Worm (Caenorhabditis elegans): ENCODE results near the gene C07B5.2.

Gene C07B5.2

DNA sequence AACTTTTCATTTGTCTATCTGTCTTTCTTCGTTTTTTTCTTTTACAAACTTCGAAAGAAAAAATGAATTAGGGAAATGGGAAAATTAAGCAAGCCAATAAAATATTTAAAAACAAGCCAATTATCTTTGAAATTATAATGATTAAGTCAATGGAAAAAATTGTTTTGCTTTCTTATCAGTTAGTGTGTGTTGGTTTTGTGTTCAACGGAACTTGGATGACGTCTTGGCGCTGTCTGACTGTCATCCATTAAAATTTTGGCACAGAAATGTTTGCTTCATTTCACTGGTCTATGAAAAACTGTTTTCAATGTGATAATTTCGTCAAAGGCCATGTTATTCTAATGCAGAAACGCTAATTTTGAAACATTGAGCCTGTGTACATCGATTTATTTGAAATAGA is 33.5 kb upstream of the C07B5.2 start (continued):
- TF ChIP-seq nhr-48 (tag; optimal IDR thresholded peaks at IDR 0.05), result no peak

- TF ChIP-seq F26F4.8 (GFP tag; conservative IDR thresholded peaks at IDR 0.05) (no peak), saeg-2 (GFP tag; IDR thresholded peaks at IDR 0.05) (no peak), daf-16 (GFP tag; optimal IDR thresholded peaks at IDR 0.05) (peak in 1 of 2 experiments; percentile 26), daf-16 (tag; optimal IDR thresholded peaks at IDR 0.05) (peak; percentile 23), pha-4 (GFP tag; IDR thresholded peaks at IDR 0.05) (0 out of 2 replicates have a peak, but pooled peaks have one; percentile 19), pha-4 (tag; optimal IDR thresholded peaks at IDR 0.05) (no peak), R02D3.7 (tag; optimal IDR thresholded peaks at IDR 0.05) (no peak), mes-2 (tag; optimal IDR thresholded peaks at IDR 0.05; ENCODE audit: poor library complexity, severe bottlenecking) (peak; percentile 6), lin-39 (tag; optimal IDR thresholded peaks at IDR 0.05) (no peak)
Observed at ce11 chrX:9549657-9550369, 32.8 kb upstream of the C07B5.2 start.

DNA sequence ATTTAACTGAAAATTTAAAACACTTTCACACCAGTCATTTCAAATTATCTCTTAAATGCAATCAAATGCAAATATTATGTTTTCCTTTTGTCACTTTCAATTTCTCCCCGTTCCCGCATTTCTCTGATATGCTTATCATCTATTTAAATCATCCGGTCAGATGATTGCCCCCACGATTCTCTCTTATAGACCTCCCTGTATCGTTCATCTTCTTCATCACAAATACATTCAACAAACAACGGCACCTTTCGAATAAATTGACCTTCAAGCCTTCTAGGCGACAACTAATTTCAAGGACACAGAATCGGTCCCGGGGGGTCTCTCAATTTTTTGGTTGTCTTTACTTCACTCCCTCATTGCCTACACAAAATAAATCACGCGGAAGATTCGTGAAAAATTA is 31.9 kb upstream of the C07B5.2 start:
- TF ChIP-seq mes-2 (tag; optimal IDR thresholded peaks at IDR 0.05; ENCODE audit: poor library complexity, severe bottlenecking), result peak; percentile 32
- TF ChIP-seq nhr-102 (tag; optimal IDR thresholded peaks at IDR 0.05), result no peak
- peak; percentile 32 for TF ChIP-seq hlh-11 (tag; optimal IDR thresholded peaks at IDR 0.05)
- TF ChIP-seq lin-1 (GFP tag; IDR thresholded peaks at IDR 0.05), result no peak
- TF ChIP-seq unc-62 (GFP tag; optimal IDR thresholded peaks at IDR 0.05 in 1 of 2), result peak in 1 of 2 experiments; percentile 91
- no peak for TF ChIP-seq unc-62 (tag; optimal IDR thresholded peaks at IDR 0.05)
- TF ChIP-seq dve-1 (tag; optimal IDR thresholded peaks at IDR 0.05; ENCODE audit: insufficient read depth), result peak; percentile 5
- no peak for TF ChIP-seq madf-5 (GFP tag; IDR thresholded peaks at IDR 0.05)
- peak in 1 of 2 experiments; percentile 20 for TF ChIP-seq mdl-1 (tag; optimal IDR thresholded peaks at IDR 0.05)
- TF ChIP-seq hlh-30 (tag; optimal IDR thresholded peaks at IDR 0.05; ENCODE audit: insufficient read depth), result peak; percentile 46
- TF ChIP-seq daf-16 (GFP tag; optimal IDR thresholded peaks at IDR 0.05), result no peak
- peak; percentile 14 for TF ChIP-seq daf-16 (tag; optimal IDR thresholded peaks at IDR 0.05)
- peak; percentile 6 for TF ChIP-seq nhr-25 (tag; optimal IDR thresholded peaks at IDR 0.05; ENCODE audit: borderline replicate concordance, insufficient read depth)
- peak; percentile 67 for TF ChIP-seq nhr-28 (tag; optimal IDR thresholded peaks at IDR 0.05)
- TF ChIP-seq ZK337.2 (GFP tag; IDR thresholded peaks at IDR 0.05), result no peak
- TF ChIP-seq mxl-3 (GFP tag; optimal IDR thresholded peaks at IDR 0.05), result peak; percentile 3
- no peak for TF ChIP-seq lir-3 (tag; optimal IDR thresholded peaks at IDR 0.05)
- TF ChIP-seq ceh-28 (tag; optimal IDR thresholded peaks at IDR 0.05), result no peak
- peak; percentile 19 for TF ChIP-seq nhr-6 (tag; optimal IDR thresholded peaks at IDR 0.05)

DNA sequence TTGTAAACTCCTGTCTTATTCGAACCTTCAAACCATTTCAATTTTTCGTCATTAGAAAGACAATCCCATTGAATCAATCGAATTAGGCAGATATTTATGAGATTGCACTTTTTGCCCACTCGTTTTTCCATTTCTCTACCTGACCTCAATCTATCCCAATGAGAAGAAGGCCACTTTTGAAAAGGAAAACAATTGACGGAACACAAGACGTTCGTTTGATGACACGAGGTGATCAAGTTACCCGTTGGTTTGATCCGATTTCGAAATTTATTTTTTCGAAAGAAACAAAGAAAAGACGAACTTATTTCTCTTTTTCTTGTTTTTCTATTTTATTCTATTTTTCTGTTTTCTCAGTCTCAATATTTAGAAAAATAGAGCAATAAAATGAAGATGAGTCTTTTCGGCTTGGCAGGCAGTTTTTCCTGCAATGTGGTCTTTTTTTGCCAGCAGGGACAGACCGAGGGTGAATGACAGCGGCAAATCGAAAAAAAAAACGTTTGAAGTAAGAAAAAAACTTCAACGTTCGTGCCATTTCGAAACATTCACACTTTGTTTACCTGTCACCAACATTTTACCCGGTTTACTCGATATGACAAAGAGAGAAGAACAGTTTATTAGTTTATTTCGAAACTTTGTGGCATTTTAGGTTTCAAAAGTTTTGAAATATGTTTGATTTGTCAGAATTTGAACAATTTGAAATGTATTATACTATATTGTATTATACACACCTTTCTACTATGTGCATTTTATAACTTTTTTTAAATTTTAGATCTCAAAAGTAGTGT is 31.2 kb upstream of the C07B5.2 start:
- peak in 1 of 2 experiments; percentile 18 for TF ChIP-seq daf-16 (GFP tag; optimal IDR thresholded peaks at IDR 0.05)
- TF ChIP-seq daf-16 (tag; optimal IDR thresholded peaks at IDR 0.05), result no peak
- TF ChIP-seq nhr-28 (tag; optimal IDR thresholded peaks at IDR 0.05), result no peak
- TF ChIP-seq ZK546.5 (tag; optimal IDR thresholded peaks at IDR 0.05), result no peak
- no peak for TF ChIP-seq duxl-1 (tag; optimal IDR thresholded peaks at IDR 0.05; ENCODE audit: poor library complexity)
- TF ChIP-seq tag-97 (GFP tag; IDR thresholded peaks at IDR 0.05), result no peak
- no peak for TF ChIP-seq gei-8 (GFP tag; optimal IDR thresholded peaks at IDR 0.05)
- TF ChIP-seq set-16 (GFP tag; IDR thresholded peaks at IDR 0.05), result no peak
- no peak for TF ChIP-seq madf-5 (GFP tag; IDR thresholded peaks at IDR 0.05)
- no peak for TF ChIP-seq tra-1 (GFP tag; IDR thresholded peaks at IDR 0.05)
- TF ChIP-seq nhr-6 (tag; optimal IDR thresholded peaks at IDR 0.05), result no peak
- no peak for TF ChIP-seq ZK337.2 (GFP tag; IDR thresholded peaks at IDR 0.05)
- TF ChIP-seq aha-1 (tag), result peak; percentile 80
- peak in 1 of 2 experiments; percentile 25 for TF ChIP-seq unc-62 (GFP tag; optimal IDR thresholded peaks at IDR 0.05 in 1 of 2)
- TF ChIP-seq unc-62 (tag; optimal IDR thresholded peaks at IDR 0.05), result no peak
- peak; percentile 66 for TF ChIP-seq hlh-30 (tag; optimal IDR thresholded peaks at IDR 0.05; ENCODE audit: insufficient read depth)
- TF ChIP-seq sdz-12 (GFP tag; optimal IDR thresholded peaks at IDR 0.05), result no peak
- no peak for TF ChIP-seq zag-1 (tag; optimal IDR thresholded peaks at IDR 0.05)
- TF ChIP-seq pha-4 (GFP tag; IDR thresholded peaks at IDR 0.05), result no peak
- TF ChIP-seq pha-4 (tag; optimal IDR thresholded peaks at IDR 0.05), result peak; percentile 15
- no peak for TF ChIP-seq zfp-2 (tag; optimal IDR thresholded peaks at IDR 0.05)
- TF ChIP-seq snpc-1.2 (GFP tag; IDR thresholded peaks at IDR 0.05), result no peak
- no peak for TF ChIP-seq lin-13 (GFP tag; optimal IDR thresholded peaks at IDR 0.05)
- no peak for TF ChIP-seq attf-4 (tag; optimal IDR thresholded peaks at IDR 0.05)
- TF ChIP-seq F26F4.8 (GFP tag; conservative IDR thresholded peaks at IDR 0.05), result no peak
- no peak for TF ChIP-seq egl-27 (tag; optimal IDR thresholded peaks at IDR 0.05)
- TF ChIP-seq mxl-2 (GFP tag; conservative IDR thresholded peaks at IDR 0.05), result no peak
